In the genomic region with DNA sequence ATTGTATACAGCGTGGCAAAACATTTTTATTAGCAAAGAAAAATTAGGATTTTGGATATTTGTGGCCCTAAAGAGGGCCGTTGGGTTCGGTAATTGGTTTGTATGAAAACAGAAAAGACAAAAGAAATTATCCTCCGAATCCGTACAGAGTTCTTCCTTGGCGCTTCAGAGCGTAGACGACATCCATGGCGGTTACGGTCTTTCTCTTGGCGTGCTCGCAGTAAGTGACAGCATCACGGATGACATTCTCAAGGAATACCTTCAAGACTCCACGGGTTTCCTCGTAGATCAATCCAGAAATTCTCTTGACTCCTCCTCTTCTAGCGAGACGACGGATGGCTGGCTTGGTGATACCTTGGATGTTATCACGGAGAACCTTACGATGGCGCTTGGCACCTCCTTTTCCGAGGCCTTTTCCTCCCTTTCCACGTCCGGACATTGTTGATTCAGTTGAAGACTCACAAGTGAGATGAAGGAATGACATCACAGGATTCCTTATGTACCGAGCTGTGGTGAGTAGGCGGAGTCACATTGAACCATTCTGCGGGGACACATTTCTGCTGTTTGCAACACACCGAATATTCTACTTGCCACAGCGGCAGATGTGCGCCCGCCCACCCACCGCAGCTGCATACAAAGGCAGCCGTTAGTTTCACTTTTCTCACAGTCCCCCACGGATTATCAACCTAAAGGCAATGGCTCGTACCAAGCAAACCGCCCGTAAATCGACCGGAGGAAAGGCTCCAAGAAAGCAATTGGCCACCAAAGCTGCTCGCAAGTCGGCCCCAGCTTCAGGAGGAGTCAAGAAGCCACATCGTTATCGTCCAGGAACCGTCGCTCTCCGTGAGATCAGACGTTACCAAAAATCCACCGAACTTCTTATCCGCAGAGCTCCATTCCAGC, we compare ENCODE assay signal across 2 worm cellular contexts.
TF ChIP-seq lines count a peak whose summit lies in the region.

A gene (minus strand): TSS at position 439 of the 903 bp plus-strand sequence.
A gene (plus strand): TSS at position 696 of the 903 bp plus-strand sequence.

TF ChIP-seq in whole organism, L1 larva, 84 proteins besides CTCF, POLR2A, EP300 and RAD21 (continued from another document):
- no peak for TF ChIP-seq zip-4 (GFP tag; optimal IDR thresholded peaks at IDR 0.05; lab: Kevin White, UChicago)
- TF ChIP-seq nhr-11 (tag; optimal IDR thresholded peaks at IDR 0.05; lab: Kevin White, UChicago), result no peak
- TF ChIP-seq sptf-1 (tag; optimal IDR thresholded peaks at IDR 0.05; lab: Kevin White, UChicago), result no peak
- no peak for TF ChIP-seq lin-35 (GFP tag; optimal IDR thresholded peaks at IDR 0.05; lab: Kevin White, UChicago)
- TF ChIP-seq nhr-90 (tag; optimal IDR thresholded peaks at IDR 0.05; lab: Kevin White, UChicago; ENCODE audit: poor library complexity), result peak; percentile 63
- no peak for TF ChIP-seq ets-5 (GFP tag; IDR thresholded peaks at IDR 0.05; lab: Robert Waterston, UW)
- no peak for TF ChIP-seq nhr-12 (tag; optimal IDR thresholded peaks at IDR 0.05; lab: Kevin White, UChicago)
- no peak for TF ChIP-seq pax-3 (tag; optimal IDR thresholded peaks at IDR 0.05; lab: Kevin White, UChicago)
- TF ChIP-seq mef-2 (tag; optimal IDR thresholded peaks at IDR 0.05; lab: Kevin White, UChicago), result no peak
- peak; percentile 58 for TF ChIP-seq unc-86 (tag; optimal IDR thresholded peaks at IDR 0.05; lab: Kevin White, UChicago)
- peak; percentile 47 for TF ChIP-seq tbx-2 (tag; optimal IDR thresholded peaks at IDR 0.05; lab: Kevin White, UChicago)
- no peak for TF ChIP-seq pqm-1 (tag; optimal IDR thresholded peaks at IDR 0.05; lab: Kevin White, UChicago)
- no peak for TF ChIP-seq snpc-4 (tag; optimal IDR thresholded peaks at IDR 0.05; lab: Kevin White, UChicago)
- TF ChIP-seq C16A3.4 (tag; optimal IDR thresholded peaks at IDR 0.05; lab: Kevin White, UChicago), result peak; percentile 36
- TF ChIP-seq lin-39 (tag; optimal IDR thresholded peaks at IDR 0.05; lab: Kevin White, UChicago), result peak; percentile 36
- TF ChIP-seq sox-4 (tag; optimal IDR thresholded peaks at IDR 0.05; lab: Kevin White, UChicago), result no peak
- no peak for TF ChIP-seq hlh-17 (GFP tag; optimal IDR thresholded peaks at IDR 0.05; lab: Kevin White, UChicago; ENCODE audit: borderline replicate concordance)
- no peak for TF ChIP-seq nhr-77 (tag; optimal IDR thresholded peaks at IDR 0.05; lab: Kevin White, UChicago)
- no peak for TF ChIP-seq fos-1 (tag; optimal IDR thresholded peaks at IDR 0.05; lab: Kevin White, UChicago)
- no peak for TF ChIP-seq mab-9 (GFP tag; IDR thresholded peaks at IDR 0.05; lab: Robert Waterston, UW)
- TF ChIP-seq C04F5.9 (tag; optimal IDR thresholded peaks at IDR 0.05; lab: Kevin White, UChicago), result no peak
- TF ChIP-seq isw-1 (GFP tag; IDR thresholded peaks at IDR 0.05; lab: Robert Waterston, UW), result peak; percentile 7; the same call in 1 of the 2 replicates
- TF ChIP-seq ceh-88 (GFP tag; IDR thresholded peaks at IDR 0.05; lab: Robert Waterston, UW), result 0 out of 2 replicates have a peak, but pooled peaks have one; percentile 14
- TF ChIP-seq xbp-1 (tag; optimal IDR thresholded peaks at IDR 0.05; lab: Kevin White, UChicago), result peak; percentile 19
- peak; percentile 57 for TF ChIP-seq nhr-71 (tag; optimal IDR thresholded peaks at IDR 0.05; lab: Kevin White, UChicago)
- no peak for TF ChIP-seq ceh-82 (tag; optimal IDR thresholded peaks at IDR 0.05; lab: Kevin White, UChicago)
- no peak for TF ChIP-seq ceh-63 (GFP tag; optimal IDR thresholded peaks at IDR 0.05; lab: Kevin White, UChicago)
- TF ChIP-seq snu-23 (GFP tag; optimal IDR thresholded peaks at IDR 0.05; lab: Kevin White, UChicago), result peak; percentile 55
- no peak for TF ChIP-seq lin-15B (tag; optimal IDR thresholded peaks at IDR 0.05; lab: Kevin White, UChicago)
- TF ChIP-seq hlh-4 (tag; optimal IDR thresholded peaks at IDR 0.05; lab: Kevin White, UChicago), result no peak
- TF ChIP-seq unc-30 (tag; optimal IDR thresholded peaks at IDR 0.05; lab: Kevin White, UChicago), result no peak
- TF ChIP-seq jun-1 (tag; optimal IDR thresholded peaks at IDR 0.05; lab: Kevin White, UChicago), result no peak
- TF ChIP-seq zag-1 (tag; optimal IDR thresholded peaks at IDR 0.05; lab: Kevin White, UChicago), result no peak
- no peak for TF ChIP-seq nhr-28 (tag; optimal IDR thresholded peaks at IDR 0.05; lab: Kevin White, UChicago)
- no peak for TF ChIP-seq aly-2 (tag; optimal IDR thresholded peaks at IDR 0.05; lab: Kevin White, UChicago)
- no peak for TF ChIP-seq egl-27 (tag; optimal IDR thresholded peaks at IDR 0.05; lab: Kevin White, UChicago)
- TF ChIP-seq efl-3 (GFP tag; optimal IDR thresholded peaks at IDR 0.05; lab: Kevin White, UChicago), result peak; percentile 70
- no peak for TF ChIP-seq F16B12.6 (tag; optimal IDR thresholded peaks at IDR 0.05; lab: Kevin White, UChicago)
TF ChIP-seq in whole organism, L1 larva: peak in this region for 21.

TF ChIP-seq in whole organism, young adult, 124 proteins besides CTCF, POLR2A, EP300 and RAD21 (continued from another document):
- TF ChIP-seq madf-6 (GFP tag; IDR thresholded peaks at IDR 0.05; lab: Robert Waterston, UW) (peak; percentile 72), snpc-1.1 (tag; optimal IDR thresholded peaks at IDR 0.05; lab: Kevin White, UChicago; ENCODE audit: insufficient read depth) (no peak), lag-1 (GFP tag; IDR thresholded peaks at IDR 0.05; lab: Robert Waterston, UW) (no peak), attf-3 (GFP tag; conservative IDR thresholded peaks at IDR 0.05; lab: Robert Waterston, UW) (0 out of 2 replicates have a peak, but pooled peaks have one; percentile 7), ztf-25 (GFP tag; IDR thresholded peaks at IDR 0.05; lab: Robert Waterston, UW) (peak; percentile 28; the same call in 1 of the 2 replicates), him-1 (tag; optimal IDR thresholded peaks at IDR 0.05; lab: Kevin White, UChicago) (no peak), let-526 (GFP tag; IDR thresholded peaks at IDR 0.05; lab: Robert Waterston, UW) (no peak), attf-5 (GFP tag; optimal IDR thresholded peaks at IDR 0.05; lab: Kevin White, UChicago) (peak; percentile 9), egl-18 (GFP tag; IDR thresholded peaks at IDR 0.05; lab: Robert Waterston, UW) (no peak), D2030.7 (GFP tag; IDR thresholded peaks at IDR 0.05; lab: Robert Waterston, UW) (peak; percentile 39; the same call in 1 of the 2 replicates), C06A6.2 (GFP tag; conservative IDR thresholded peaks at IDR 0.05; lab: Robert Waterston, UW) (no peak), aptf-3 (GFP tag; IDR thresholded peaks at IDR 0.05; lab: Robert Waterston, UW) (no peak), madf-10 (tag; optimal IDR thresholded peaks at IDR 0.05; lab: Kevin White, UChicago) (no peak), F39B2.1 (GFP tag; IDR thresholded peaks at IDR 0.05; lab: Robert Waterston, UW) (peak; percentile 99), madf-8 (GFP tag; conservative IDR thresholded peaks at IDR 0.05; lab: Robert Waterston, UW) (no peak; the same call in 1 of the 2 replicates), ztf-6 (GFP tag; IDR thresholded peaks at IDR 0.05; lab: Robert Waterston, UW) (no peak), lsy-27 (tag; optimal IDR thresholded peaks at IDR 0.05; lab: Kevin White, UChicago; ENCODE audit: borderline replicate concordance, insufficient read depth) (no peak), unc-62 (GFP tag; optimal IDR thresholded peaks at IDR 0.05; lab: Kevin White, UChicago) (no peak), hmg-1.2 (GFP tag; IDR thresholded peaks at IDR 0.05; lab: Robert Waterston, UW) (peak; percentile 41; the same call in 1 of the 2 replicates), atf-7 (tag; optimal IDR thresholded peaks at IDR 0.05; lab: Kevin White, UChicago) (no peak), lsl-1 (GFP tag; optimal IDR thresholded peaks at IDR 0.05; lab: Kevin White, UChicago) (peak; percentile 59), B0261.1 (tag; optimal IDR thresholded peaks at IDR 0.05; lab: Kevin White, UChicago) (no peak), K11D2.4 (GFP tag; IDR thresholded peaks at IDR 0.05; lab: Robert Waterston, UW) (no peak)
